Worm (Caenorhabditis elegans): Measurements from ENCODE around the gene acr-17.

DNA sequence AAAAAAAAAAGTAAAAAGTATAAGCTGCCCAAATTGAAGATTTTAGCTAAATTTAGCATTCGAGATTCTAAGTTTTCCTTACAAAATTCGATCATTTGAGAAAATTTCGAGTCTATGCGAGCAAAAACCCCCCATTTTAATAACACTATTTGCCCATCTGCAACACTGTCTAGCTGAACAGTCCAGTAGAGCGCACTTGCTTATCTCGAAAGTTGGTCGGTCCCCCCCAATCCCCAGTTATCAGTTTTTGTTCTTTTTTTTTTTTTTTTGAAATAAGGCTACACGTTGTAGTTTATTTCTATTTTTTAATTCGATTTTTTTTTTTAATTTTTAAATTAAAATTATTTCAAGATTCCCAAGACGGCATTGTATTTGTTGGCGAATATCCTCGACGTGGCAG lies 49.2 kb downstream of the acr-17 start:
- TF ChIP-seq hlh-30 (tag; optimal IDR thresholded peaks at IDR 0.05; ENCODE audit: insufficient read depth) (no peak), ceh-2 (tag; optimal IDR thresholded peaks at IDR 0.05) (no peak), pha-4 (tag; optimal IDR thresholded peaks at IDR 0.05) (no peak), nhr-11 (tag; optimal IDR thresholded peaks at IDR 0.05) (no peak)

Data from whole organism, late embryonic.